Fruit fly (Drosophila melanogaster): ENCODE data around the gene Uch.

The Uch gene

DNA sequence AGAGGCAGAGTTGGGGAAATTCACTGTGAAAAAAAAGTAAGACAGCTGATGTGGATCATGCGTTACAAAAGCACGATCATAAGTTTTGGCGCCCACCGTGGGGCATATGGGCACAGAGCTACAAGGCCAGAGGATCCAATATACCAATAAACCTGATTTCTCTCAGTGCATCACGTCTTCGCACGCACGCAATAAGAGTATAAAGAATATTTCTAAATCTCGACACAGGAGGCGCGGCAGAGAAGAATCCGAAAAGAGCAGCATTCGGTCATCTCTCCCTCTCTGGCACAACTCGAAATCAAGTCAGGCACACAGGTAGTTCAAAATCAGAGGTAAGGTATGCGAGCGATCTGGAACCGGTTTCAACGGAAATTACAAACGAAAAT is 50.5 kb downstream of the Uch start (continued):
- peak; percentile 58 for TF ChIP-seq Sry-β (GFP tag; optimal IDR thresholded peaks at IDR 0.05)
- peak; percentile 91 for TF ChIP-seq dysf (GFP tag; IDR thresholded peaks at IDR 0.05)
- peak; percentile 91 for TF ChIP-seq CG3726 (GFP tag; IDR thresholded peaks at IDR 0.05)
- peak; percentile 64 for TF ChIP-seq CG17186 (GFP tag; optimal IDR thresholded peaks at IDR 0.05)
- no peak for TF ChIP-seq vnd (GFP tag; IDR thresholded peaks at IDR 0.05; ENCODE audit: partially characterized antibody)
- peak; percentile 91 for TF ChIP-seq CG31441 (GFP tag; IDR thresholded peaks at IDR 0.05)
- TF ChIP-seq Sox102F (GFP tag; optimal IDR thresholded peaks at IDR 0.05): peak; percentile 89
- TF ChIP-seq CG7987 (GFP tag; optimal IDR thresholded peaks at IDR 0.05): peak; percentile 57
- peak; percentile 91 for TF ChIP-seq HLH3B (GFP tag; IDR thresholded peaks at IDR 0.05)
- TF ChIP-seq ems (GFP tag; optimal IDR thresholded peaks at IDR 0.05): peak; percentile 85
- peak; percentile 95 for TF ChIP-seq CG9727 (GFP tag; optimal IDR thresholded peaks at IDR 0.05)
- peak in 1 of 2 experiments; percentile 12 for TF ChIP-seq eve (GFP tag; optimal IDR thresholded peaks at IDR 0.05)
- no peak for TF ChIP-seq stwl (tag; optimal IDR thresholded peaks at IDR 0.05)
- TF ChIP-seq Drgx (GFP tag; IDR thresholded peaks at IDR 0.05): peak; percentile 91
- peak; percentile 92 for TF ChIP-seq Awh (GFP tag; IDR thresholded peaks at IDR 0.05)
- TF ChIP-seq Dref (GFP tag; IDR thresholded peaks at IDR 0.05): no peak
- no peak for TF ChIP-seq inv (GFP tag; IDR thresholded peaks at IDR 0.05; ENCODE audit: partially characterized antibody)
- peak; percentile 27; the same call in 1 of the 2 replicates for TF ChIP-seq Dip2 (GFP tag; IDR thresholded peaks at IDR 0.05)
- TF ChIP-seq tin (GFP tag; optimal IDR thresholded peaks at IDR 0.05): peak; percentile 85
- peak; percentile 77 for TF ChIP-seq Sox100B (GFP tag; optimal IDR thresholded peaks at IDR 0.05)
- peak; percentile 42 for TF ChIP-seq trh (GFP tag; optimal IDR thresholded peaks at IDR 0.05)
- peak; percentile 96 for TF ChIP-seq CG17328 (GFP tag; IDR thresholded peaks at IDR 0.05)
- TF ChIP-seq ara (GFP tag; IDR thresholded peaks at IDR 0.05): peak; percentile 97
- peak; percentile 80 for TF ChIP-seq Dbx (GFP tag; IDR thresholded peaks at IDR 0.05)
- TF ChIP-seq Asciz (GFP tag; optimal IDR thresholded peaks at IDR 0.05): peak; percentile 79
- TF ChIP-seq kay (GFP tag; optimal IDR thresholded peaks at IDR 0.05): peak; percentile 60
- peak; percentile 41 for TF ChIP-seq CG7745 (tag; optimal IDR thresholded peaks at IDR 0.05)
- peak; percentile 67 for TF ChIP-seq CG8281 (tag; optimal IDR thresholded peaks at IDR 0.05)
- TF ChIP-seq CG13775 (GFP tag; optimal IDR thresholded peaks at IDR 0.05): peak; percentile 91
- peak; percentile 39 for TF ChIP-seq Sry-δ (GFP tag; optimal IDR thresholded peaks at IDR 0.05)
- peak; percentile 87 to 93 for TF ChIP-seq chif (GFP tag; optimal IDR thresholded peaks at IDR 0.05)
- TF ChIP-seq en (GFP tag; optimal IDR thresholded peaks at IDR 0.05): peak; percentile 87
- peak; percentile 68 for TF ChIP-seq psq (GFP tag; optimal IDR thresholded peaks at IDR 0.05)
- peak; percentile 91 for TF ChIP-seq CG1529 (GFP tag; optimal IDR thresholded peaks at IDR 0.05)
- TF ChIP-seq CG11247 (GFP tag; IDR thresholded peaks at IDR 0.05): peak; percentile 83
- peak in 1 of 3 experiments; percentile 93 for TF ChIP-seq lola (GFP tag; optimal IDR thresholded peaks at IDR 0.05)
- TF ChIP-seq CG7786 (GFP tag; optimal IDR thresholded peaks at IDR 0.05): peak; percentile 95
- peak; percentile 91 for TF ChIP-seq CG15696 (tag; optimal IDR thresholded peaks at IDR 0.05)
- TF ChIP-seq hb (GFP tag; IDR thresholded peaks at IDR 0.05; ENCODE audit: partially characterized antibody): no peak
- no peak for TF ChIP-seq h (optimal IDR thresholded peaks at IDR 0.05)
- TF ChIP-seq CG1603 (tag; optimal IDR thresholded peaks at IDR 0.05): peak; percentile 94
- TF ChIP-seq CG9215 (GFP tag; IDR thresholded peaks at IDR 0.05): peak; percentile 80
- no peak for TF ChIP-seq BEAF-32 (GFP tag; optimal IDR thresholded peaks at IDR 0.05)
- peak; percentile 89 for TF ChIP-seq CG4820 (GFP tag; optimal IDR thresholded peaks at IDR 0.05)
- TF ChIP-seq Atf3 (GFP tag; optimal IDR thresholded peaks at IDR 0.05): peak; percentile 94
- peak; percentile 90 for TF ChIP-seq ase (GFP tag; IDR thresholded peaks at IDR 0.05)
- peak; percentile 85 for TF ChIP-seq dm (GFP tag; optimal IDR thresholded peaks at IDR 0.05)
- no peak for TF ChIP-seq grn (GFP tag; optimal IDR thresholded peaks at IDR 0.05)
- TF ChIP-seq mam (GFP tag; optimal IDR thresholded peaks at IDR 0.05): peak; percentile 82
- peak; percentile 92 for TF ChIP-seq Rx (GFP tag; IDR thresholded peaks at IDR 0.05)
- peak; percentile 82 for TF ChIP-seq ind (GFP tag; optimal IDR thresholded peaks at IDR 0.05)
- TF ChIP-seq peb (GFP tag; IDR thresholded peaks at IDR 0.05): peak; percentile 90
